Fruit fly (Drosophila melanogaster): ENCODE data around the gene slgA.
A peak's percentile ranks its signal among the peaks of the same experiment; 100 is the strongest.

The slgA gene

dm6 chrX:21339476-21339931 is 34.3 kb upstream of the slgA start, which contains the start of the genes tty and fliI (continued):
- TF ChIP-seq mam (GFP tag; optimal IDR thresholded peaks at IDR 0.05) (peak; percentile 92), ind (GFP tag; optimal IDR thresholded peaks at IDR 0.05) (peak; percentile 85), CG13123 (GFP tag; optimal IDR thresholded peaks at IDR 0.05) (peak; percentile 60), CG3163 (GFP tag; optimal IDR thresholded peaks at IDR 0.05) (peak; percentile 52), sens-2 (GFP tag; IDR thresholded peaks at IDR 0.05) (peak; percentile 72), trh (GFP tag; optimal IDR thresholded peaks at IDR 0.05) (peak; percentile 10), nau (GFP tag; optimal IDR thresholded peaks at IDR 0.05) (no peak), CG16863 (GFP tag; optimal IDR thresholded peaks at IDR 0.05) (peak; percentile 82), cwo (GFP tag; optimal IDR thresholded peaks at IDR 0.05) (peak; percentile 60), Hr78 (GFP tag; optimal IDR thresholded peaks at IDR 0.05) (no peak), NfI (GFP tag; optimal IDR thresholded peaks at IDR 0.05) (peak; percentile 82), D (optimal IDR thresholded peaks at IDR 0.05) (no peak), D (GFP tag; optimal IDR thresholded peaks at IDR 0.05) (peak; percentile 48), CG30403 (GFP tag; optimal IDR thresholded peaks at IDR 0.05) (peak; percentile 81), CG11093 (GFP tag; IDR thresholded peaks at IDR 0.05) (peak; percentile 86; the same call in 2 of the 3 replicates), CG4854 (GFP tag; optimal IDR thresholded peaks at IDR 0.05) (peak; percentile 72), CG1603 (tag; optimal IDR thresholded peaks at IDR 0.05) (peak; percentile 88), lov (optimal IDR thresholded peaks at IDR 0.05) (no peak), lov (GFP tag; IDR thresholded peaks at IDR 0.05) (peak; percentile 85), CG4820 (GFP tag; optimal IDR thresholded peaks at IDR 0.05) (peak; percentile 71), CrebB (tag; optimal IDR thresholded peaks at IDR 0.05) (peak; percentile 40), Jarid2 (GFP tag; optimal IDR thresholded peaks at IDR 0.05) (no peak), dpn (GFP tag; optimal IDR thresholded peaks at IDR 0.05) (peak; percentile 83 to 85), psq (GFP tag; optimal IDR thresholded peaks at IDR 0.05) (no peak), hbn (GFP tag; IDR thresholded peaks at IDR 0.05; ENCODE audit: partially characterized antibody) (0 out of 2 replicates have a peak, but pooled peaks have one; percentile 17), tup (GFP tag; optimal IDR thresholded peaks at IDR 0.05) (peak; percentile 30), gce (GFP tag; IDR thresholded peaks at IDR 0.05) (peak; percentile 80), danr (GFP tag; IDR thresholded peaks at IDR 0.05) (peak; percentile 60; the same call in 1 of the 2 replicates), vnd (GFP tag; IDR thresholded peaks at IDR 0.05; ENCODE audit: partially characterized antibody) (peak; percentile 39; the same call in 2 of the 3 replicates), ac (GFP tag; optimal IDR thresholded peaks at IDR 0.05) (no peak), seq (GFP tag; IDR thresholded peaks at IDR 0.05) (peak; percentile 79), bsh (GFP tag; optimal IDR thresholded peaks at IDR 0.05) (peak; percentile 75 to 96), Hr39 (optimal IDR thresholded peaks at IDR 0.05) (no peak), Spps (tag; optimal IDR thresholded peaks at IDR 0.05) (peak; percentile 47), ham (GFP tag; IDR thresholded peaks at IDR 0.05) (peak; percentile 67; the same call in 1 of the 2 replicates), CG33213 (GFP tag; optimal IDR thresholded peaks at IDR 0.05) (peak; percentile 89), Dll (GFP tag; IDR thresholded peaks at IDR 0.05; ENCODE audit: partially characterized antibody) (0 out of 4 replicates have a peak, but pooled peaks have one; percentile 24), CTCF (GFP tag; optimal IDR thresholded peaks at IDR 0.05) (peak; percentile 35), CG8765 (GFP tag; IDR thresholded peaks at IDR 0.05) (peak; percentile 86), cas (GFP tag; IDR thresholded peaks at IDR 0.05) (peak; percentile 70; the same call in 1 of the 2 replicates), crol (GFP tag; IDR thresholded peaks at IDR 0.05) (peak; percentile 52; the same call in 1 of the 2 replicates), exex (tag; optimal IDR thresholded peaks at IDR 0.05) (no peak), repo (GFP tag; optimal IDR thresholded peaks at IDR 0.05) (peak; percentile 74), ems (GFP tag; optimal IDR thresholded peaks at IDR 0.05) (peak; percentile 80), sens (GFP tag) (peak; percentile 97), CG10959 (GFP tag; IDR thresholded peaks at IDR 0.05) (peak; percentile 77), btn (GFP tag; optimal IDR thresholded peaks at IDR 0.05) (peak; percentile 67), caup (GFP tag; optimal IDR thresholded peaks at IDR 0.05; ENCODE audit: severe bottlenecking) (peak; percentile 79), CG1832 (GFP tag; optimal IDR thresholded peaks at IDR 0.05) (no peak), CG8281 (tag; optimal IDR thresholded peaks at IDR 0.05) (peak; percentile 28), Fer2 (tag; optimal IDR thresholded peaks at IDR 0.05) (peak; percentile 1)

Data from whole organism, embryonic.